Worm (Caenorhabditis elegans): ENCODE data around the gene C52E2.4.

DNA sequence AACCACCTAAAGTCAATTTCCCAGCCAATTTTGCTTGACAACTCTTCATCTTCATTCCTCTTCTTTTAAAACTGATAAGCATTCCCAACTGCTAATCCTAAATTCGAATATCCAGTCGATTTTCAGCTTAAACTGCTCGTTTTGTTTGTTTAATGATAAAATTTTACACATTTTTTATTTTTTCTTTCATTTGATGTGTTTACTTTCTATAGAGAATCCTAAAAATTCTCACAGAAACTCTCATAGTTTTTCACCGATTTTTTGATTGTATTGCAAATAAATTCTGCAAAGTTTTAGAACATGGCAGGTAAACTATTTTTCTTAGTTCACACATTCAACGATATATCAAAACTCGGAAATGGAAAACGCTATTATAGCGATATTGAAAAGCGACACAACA lies 52.8 kb downstream of the C52E2.4 start, which contains the start of gene math-25:
- TF ChIP-seq mdl-1 (tag; optimal IDR thresholded peaks at IDR 0.05) (no peak), ceh-16 (tag; optimal IDR thresholded peaks at IDR 0.05) (no peak), crh-2 (tag; optimal IDR thresholded peaks at IDR 0.05) (no peak), lin-13 (GFP tag; optimal IDR thresholded peaks at IDR 0.05) (no peak), nhr-23 (tag; optimal IDR thresholded peaks at IDR 0.05) (no peak), ztf-11 (tag; optimal IDR thresholded peaks at IDR 0.05) (no peak), skn-1 (tag; optimal IDR thresholded peaks at IDR 0.05) (no peak), nhr-237 (tag; optimal IDR thresholded peaks at IDR 0.05) (no peak), nhr-129 (tag; optimal IDR thresholded peaks at IDR 0.05) (no peak)

Measured in whole organism, L2 larva.